Worm (Caenorhabditis elegans) whole organism, L1 larva: ENCODE results near the gene lin-56.
A peak's percentile ranks its signal among the peaks of the same experiment; 100 is the strongest.

Experiments
- C16A3.4 ChIP-seq: fragments of 150-350 bp; optimal IDR thresholded peaks from 2 replicates; lab custom pipeline; 2014; ENCODE audit warnings: missing biosample characterization, missing genetic modification characterization
- ama-1 ChIP-seq: fragments of 150-350 bp; optimal IDR thresholded peaks from 2 replicates; lab custom pipeline; 2014
- blmp-1 ChIP-seq: fragments of 150-350 bp; optimal IDR thresholded peaks from 2 replicates; lab custom pipeline; 2014; ENCODE audit warnings: missing biosample characterization, missing genetic modification characterization
- ceh-63 ChIP-seq: fragments of 200-800 bp; sonication (Bioruptor generic); optimal IDR thresholded peaks from 2 replicates; lab custom pipeline; 2018; ENCODE audit warnings: mild to moderate bottlenecking, missing genetic modification characterization, missing compliant biosample characterization
- ceh-8 ChIP-seq: fragments of 200-800 bp; sonication (Bioruptor generic); optimal IDR thresholded peaks from 2 replicates; lab custom pipeline; 2018; ENCODE audit warnings: mild to moderate bottlenecking, missing genetic modification characterization, moderate library complexity, missing compliant biosample characterization
- ceh-82 ChIP-seq, 3 experiments: fragments of 150-350 bp in 1 of 3; sonication (generic microtip) in 2 of 3; optimal IDR thresholded peaks; 2 replicates each; lab custom pipeline; 2014 to 2017; ENCODE audit warnings: missing biosample characterization in 3 of 3, missing genetic modification characterization in 3 of 3
- ceh-88 ChIP-seq: fragments of 200-800 bp; sonication (Bioruptor generic); IDR thresholded peaks from 2 replicates; pipeline ENCODE4 v1.3.6; 2022; ENCODE audit warnings: missing genetic modification characterization, missing compliant biosample characterization
- ceh-90 ChIP-seq: sonication (generic microtip); optimal IDR thresholded peaks from 2 replicates; lab custom pipeline; 2016; ENCODE audit warnings: missing genetic modification characterization, missing compliant biosample characterization
- ces-1 ChIP-seq: fragments of 150-350 bp; optimal IDR thresholded peaks from 2 replicates; lab custom pipeline; 2014; ENCODE audit warnings: missing biosample characterization, missing genetic modification reagents, missing genetic modification characterization
- dsc-1 ChIP-seq: sonication (generic microtip); optimal IDR thresholded peaks from 2 replicates; lab custom pipeline; 2016; ENCODE audit warnings: mild to moderate bottlenecking, missing genetic modification characterization, missing compliant biosample characterization
- efl-1 ChIP-seq, 4 experiments: fragments of 150-350 bp; optimal IDR thresholded peaks in 3 of 4; peaks in 1 of 4; 1 replicate in 1 of 4; 2 replicates in 3 of 4; lab custom pipeline; 2014; ENCODE audit warnings: missing biosample characterization in 2 of 4, missing genetic modification characterization in 2 of 4, missing genetic modification reagents in 2 of 4
- egl-27 ChIP-seq, 2 experiments: fragments of 150-350 bp in 1 of 2; sonication (generic microtip); optimal IDR thresholded peaks; 3 replicates each; lab custom pipeline; 2017 to 2018; ENCODE audit warnings: missing biosample characterization in 2 of 2, missing genetic modification characterization in 2 of 2, missing genetic modification reagents in 2 of 2
- elt-2 ChIP-seq: sonication (generic microtip); optimal IDR thresholded peaks from 2 replicates; lab custom pipeline; 2016; ENCODE audit warnings: missing genetic modification characterization, mild to moderate bottlenecking, inconsistent platforms, missing compliant biosample characterization, missing genetic modification reagents
- ets-5 ChIP-seq: fragments of 200-800 bp; sonication (Bioruptor generic); IDR thresholded peaks from 2 replicates; pipeline ENCODE4 v1.3.6; 2022; ENCODE audit warnings: missing genetic modification characterization, missing compliant biosample characterization
- fkh-10 ChIP-seq: sonication (generic microtip); optimal IDR thresholded peaks from 2 replicates; lab custom pipeline; 2017; ENCODE audit warnings: missing biosample characterization, missing genetic modification reagents, missing genetic modification characterization
- fkh-4 ChIP-seq: sonication (generic microtip); optimal IDR thresholded peaks from 2 replicates; lab custom pipeline; 2016; ENCODE audit warnings: missing compliant biosample characterization, missing genetic modification characterization, borderline replicate concordance
- fos-1 ChIP-seq: fragments of 150-350 bp; optimal IDR thresholded peaks from 2 replicates; lab custom pipeline; 2014; ENCODE audit warnings: missing biosample characterization, missing genetic modification characterization
- grh-1 ChIP-seq: fragments of 200-800 bp; sonication (Bioruptor generic); IDR thresholded peaks from 2 replicates; pipeline ENCODE4 v1.3.6; 2022; ENCODE audit warnings: missing genetic modification reagents, missing genetic modification characterization, missing compliant biosample characterization
- hlh-17 ChIP-seq: fragments of 200-800 bp; sonication (Bioruptor generic); optimal IDR thresholded peaks from 2 replicates; lab custom pipeline; 2018; ENCODE audit warnings: missing genetic modification characterization, mild to moderate bottlenecking, missing compliant biosample characterization, moderate library complexity, borderline replicate concordance
- hlh-4 ChIP-seq: sonication (generic microtip); optimal IDR thresholded peaks from 2 replicates; lab custom pipeline; 2016; ENCODE audit warnings: mild to moderate bottlenecking, missing genetic modification characterization, missing compliant biosample characterization
- jun-1 ChIP-seq: fragments of 150-350 bp; optimal IDR thresholded peaks from 2 replicates; lab custom pipeline; 2014; ENCODE audit warnings: missing biosample characterization, missing genetic modification reagents, missing genetic modification characterization
- lin-13 ChIP-seq: fragments of 150-350 bp; optimal IDR thresholded peaks from 2 replicates; lab custom pipeline; 2014; ENCODE audit warnings: missing biosample characterization, missing genetic modification reagents, missing genetic modification characterization
- lin-14 ChIP-seq: fragments of 200-800 bp; sonication (Bioruptor generic); optimal IDR thresholded peaks from 2 replicates; lab custom pipeline; 2018; ENCODE audit warnings: mild to moderate bottlenecking, missing genetic modification characterization, moderate library complexity, missing compliant biosample characterization
- lin-35 ChIP-seq, 2 experiments: fragments of 150-350 bp; optimal IDR thresholded peaks; 2 replicates each; lab custom pipeline; 2014; ENCODE audit warnings: missing biosample characterization in 2 of 2, missing genetic modification characterization in 2 of 2, missing genetic modification reagents in 2 of 2
- lin-39 ChIP-seq: fragments of 150-350 bp; optimal IDR thresholded peaks from 2 replicates; lab custom pipeline; 2014; ENCODE audit warnings: missing biosample characterization, missing genetic modification reagents, missing genetic modification characterization
- lir-3 ChIP-seq: sonication (generic microtip); optimal IDR thresholded peaks from 2 replicates; lab custom pipeline; 2016; ENCODE audit warnings: mild to moderate bottlenecking, missing genetic modification characterization, moderate library complexity, missing compliant biosample characterization; ENCODE audit not compliant: poor library complexity
- mab-9 ChIP-seq: fragments of 200-800 bp; sonication (Bioruptor generic); IDR thresholded peaks from 2 replicates; pipeline ENCODE4 v1.3.6; 2022; ENCODE audit warnings: missing genetic modification reagents, missing genetic modification characterization, missing compliant biosample characterization
- mdl-1 ChIP-seq, 2 experiments: fragments of 150-350 bp; optimal IDR thresholded peaks; 2 replicates each; lab custom pipeline; 2014 to 2017; ENCODE audit warnings: missing biosample characterization in 2 of 2, missing genetic modification characterization in 2 of 2, inconsistent platforms in 1 of 2
- mep-1 ChIP-seq: fragments of 150-350 bp; optimal IDR thresholded peaks from 2 replicates; lab custom pipeline; 2014; ENCODE audit warnings: missing biosample characterization, missing genetic modification characterization
- nhr-19 ChIP-seq: fragments of 200-800 bp; sonication (Bioruptor generic); conservative IDR thresholded peaks from 2 replicates; pipeline ENCODE4 v1.3.6; 2022; ENCODE audit warnings: missing genetic modification characterization, missing compliant biosample characterization
- nhr-20 ChIP-seq: sonication (generic microtip); optimal IDR thresholded peaks from 2 replicates; lab custom pipeline; 2016; ENCODE audit warnings: mild to moderate bottlenecking, missing genetic modification characterization, missing compliant biosample characterization
- nhr-237 ChIP-seq: fragments of 150-350 bp; optimal IDR thresholded peaks from 2 replicates; lab custom pipeline; 2014; ENCODE audit warnings: missing biosample characterization, missing genetic modification characterization
- nhr-28 ChIP-seq: fragments of 150-350 bp; optimal IDR thresholded peaks from 2 replicates; lab custom pipeline; 2014; ENCODE audit warnings: missing biosample characterization, missing genetic modification characterization
- nhr-47 ChIP-seq: sonication (generic microtip); optimal IDR thresholded peaks from 2 replicates; lab custom pipeline; 2016; ENCODE audit warnings: mild to moderate bottlenecking, missing genetic modification characterization, moderate library complexity, missing compliant biosample characterization
- nhr-71 ChIP-seq: sonication (generic microtip); optimal IDR thresholded peaks from 2 replicates; lab custom pipeline; 2016; ENCODE audit warnings: mild to moderate bottlenecking, missing genetic modification characterization, moderate library complexity, missing compliant biosample characterization
- nhr-85 ChIP-seq: sonication (generic microtip); peaks from one replicate; lab custom pipeline; 2016; ENCODE audit warnings: missing genetic modification characterization, inconsistent platforms, missing compliant biosample characterization
- nhr-90 ChIP-seq: sonication (generic microtip); optimal IDR thresholded peaks from 2 replicates; lab custom pipeline; 2016; ENCODE audit warnings: mild to moderate bottlenecking, missing genetic modification characterization, missing compliant biosample characterization; ENCODE audit not compliant: poor library complexity
- pax-3 ChIP-seq: fragments of 200-800 bp; sonication (Bioruptor generic); optimal IDR thresholded peaks from 2 replicates; lab custom pipeline; 2018; ENCODE audit warnings: mild to moderate bottlenecking, missing genetic modification characterization, moderate library complexity, missing compliant biosample characterization
- snpc-4 ChIP-seq: fragments of 150-350 bp; optimal IDR thresholded peaks from 2 replicates; lab custom pipeline; 2014; ENCODE audit warnings: missing biosample characterization, missing genetic modification characterization
- snu-23 ChIP-seq: sonication (generic microtip); optimal IDR thresholded peaks from 2 replicates; lab custom pipeline; 2016; ENCODE audit warnings: missing genetic modification characterization, missing compliant biosample characterization
- sox-4 ChIP-seq: sonication (generic microtip); optimal IDR thresholded peaks from 2 replicates; lab custom pipeline; 2016; ENCODE audit warnings: missing genetic modification characterization, missing compliant biosample characterization
- sptf-1 ChIP-seq: fragments of 150-350 bp; optimal IDR thresholded peaks from 2 replicates; lab custom pipeline; 2014; ENCODE audit warnings: missing biosample characterization, missing genetic modification characterization
- swsn-7 ChIP-seq: sonication (generic microtip); optimal IDR thresholded peaks from 2 replicates; lab custom pipeline; 2016; ENCODE audit warnings: missing genetic modification characterization, missing compliant biosample characterization
- tbx-2 ChIP-seq: sonication (generic microtip); optimal IDR thresholded peaks from 2 replicates; lab custom pipeline; 2016; ENCODE audit warnings: missing genetic modification characterization, missing compliant biosample characterization
- tlp-1 ChIP-seq: fragments of 150-350 bp; optimal IDR thresholded peaks from 2 replicates; lab custom pipeline; 2014; ENCODE audit warnings: missing biosample characterization, missing genetic modification characterization
- unc-30 ChIP-seq: sonication (generic microtip); optimal IDR thresholded peaks from 2 replicates; lab custom pipeline; 2017; ENCODE audit warnings: missing biosample characterization, missing genetic modification characterization
- unc-86 ChIP-seq: sonication (generic microtip); optimal IDR thresholded peaks from 2 replicates; lab custom pipeline; 2016; ENCODE audit warnings: missing genetic modification characterization, missing compliant biosample characterization
- xbp-1 ChIP-seq: sonication (generic microtip); optimal IDR thresholded peaks from 2 replicates; lab custom pipeline; 2016; ENCODE audit warnings: missing genetic modification characterization, missing compliant biosample characterization
- zip-4 ChIP-seq: fragments of 200-800 bp; sonication (Bioruptor generic); optimal IDR thresholded peaks from 2 replicates; lab custom pipeline; 2018; ENCODE audit warnings: mild to moderate bottlenecking, missing genetic modification characterization, moderate library complexity, missing compliant biosample characterization
- ztf-11 ChIP-seq, 2 experiments: sonication (generic microtip); optimal IDR thresholded peaks; 2 replicates each; lab custom pipeline; 2016 to 2017; ENCODE audit warnings: missing genetic modification characterization in 2 of 2, missing biosample characterization in 1 of 2, missing compliant biosample characterization in 1 of 2

The lin-56 gene

DNA sequence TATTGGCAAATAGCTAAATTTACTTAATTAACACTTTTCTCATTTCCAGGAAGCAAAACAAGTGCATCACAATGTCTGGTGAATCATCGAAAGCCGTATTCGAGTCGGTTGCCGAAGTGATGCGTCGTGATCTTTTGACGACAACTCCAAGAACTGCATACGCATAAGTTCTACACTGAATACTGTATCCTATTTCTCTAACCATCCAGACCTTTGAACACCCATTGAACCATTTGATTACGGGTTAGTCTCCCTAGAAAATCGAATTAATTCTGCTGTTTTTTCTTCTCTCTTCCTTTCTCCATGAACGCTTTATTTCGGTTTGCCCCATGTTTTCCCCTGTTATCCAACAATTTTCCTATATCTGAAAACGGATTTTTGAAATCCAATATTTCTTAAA is at the start of gene lin-56:
Gene lin-56 (plus strand): TSS at position 301 of the 400 bp plus-strand sequence.
- no peak for TF ChIP-seq nhr-28 (tag; lab: Kevin White, UChicago)
- no peak for TF ChIP-seq ces-1 (GFP tag; lab: Kevin White, UChicago)
- no peak for TF ChIP-seq ama-1 (lab: Kevin White, UChicago)
- TF ChIP-seq ztf-11 (tag; optimal IDR thresholded peaks at IDR 0.05; lab: Kevin White, UChicago), result no peak
- no peak for TF ChIP-seq fkh-4 (tag; lab: Kevin White, UChicago)
- TF ChIP-seq swsn-7 (tag; lab: Kevin White, UChicago), result no peak
- TF ChIP-seq unc-30, result no peak
- no peak for TF ChIP-seq tlp-1
- no peak for TF ChIP-seq egl-27 (tag; optimal IDR thresholded peaks at IDR 0.05; lab: Kevin White, UChicago)
- TF ChIP-seq ceh-90 (tag; lab: Kevin White, UChicago), result no peak
- no peak for TF ChIP-seq xbp-1 (tag; lab: Kevin White, UChicago)
- TF ChIP-seq mep-1, result no peak
- no peak for TF ChIP-seq ceh-8 (GFP tag; lab: Kevin White, UChicago)
- no peak for TF ChIP-seq nhr-90 (tag; lab: Kevin White, UChicago)
- TF ChIP-seq jun-1 (tag; lab: Kevin White, UChicago), result no peak

DNA sequence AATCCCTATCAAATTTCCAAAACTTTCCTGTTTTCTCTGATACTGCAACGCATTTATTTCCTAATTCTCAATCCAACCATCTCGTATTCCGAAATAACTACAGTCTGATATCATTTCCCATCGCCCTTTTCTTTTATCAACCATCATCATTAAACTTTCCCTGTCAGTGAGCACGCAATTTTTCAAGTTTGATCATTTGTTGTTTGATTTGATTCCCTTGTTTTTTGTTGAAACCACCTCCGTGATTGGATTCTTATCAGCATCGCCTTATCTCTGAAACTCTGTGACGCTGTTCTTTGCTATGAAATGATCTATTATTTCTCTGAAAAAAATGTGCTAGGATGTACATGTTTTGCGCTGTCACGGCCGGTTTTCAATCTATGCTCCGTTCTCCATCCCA is 46.8 kb upstream of the lin-56 start:
- TF ChIP-seq unc-86 (tag; lab: Kevin White, UChicago) (no peak), tlp-1 (no peak), mab-9 (GFP tag; lab: Robert Waterston, UW) (no peak), nhr-90 (tag; lab: Kevin White, UChicago) (peak; percentile 5), lir-3 (tag; lab: Kevin White, UChicago) (no peak), nhr-237 (no peak), nhr-85 (tag; lab: Kevin White, UChicago) (no peak), tbx-2 (tag; lab: Kevin White, UChicago) (no peak), ceh-88 (GFP tag; lab: Robert Waterston, UW) (no peak), lin-13 (GFP tag; lab: Kevin White, UChicago) (no peak), sptf-1 (tag; lab: Kevin White, UChicago) (no peak), sox-4 (tag; lab: Kevin White, UChicago) (no peak), nhr-71 (tag; lab: Kevin White, UChicago) (no peak), nhr-47 (tag; lab: Kevin White, UChicago) (no peak), lin-35 (GFP tag; optimal IDR thresholded peaks at IDR 0.05; lab: Kevin White, UChicago) (peak in 1 of 2 experiments; percentile 5), lin-39 (no peak), mdl-1 (tag; optimal IDR thresholded peaks at IDR 0.05; lab: Kevin White, UChicago) (no peak), zip-4 (GFP tag; lab: Kevin White, UChicago) (no peak), snu-23 (GFP tag; lab: Kevin White, UChicago) (no peak), blmp-1 (tag; lab: Kevin White, UChicago) (no peak), nhr-20 (tag; lab: Kevin White, UChicago) (peak; percentile 33), dsc-1 (tag; lab: Kevin White, UChicago) (no peak), ceh-82 (tag; optimal IDR thresholded peaks at IDR 0.05; lab: Kevin White, UChicago) (no peak), elt-2 (peak; percentile 88), fkh-10 (no peak), ceh-63 (no peak), pax-3 (tag; lab: Kevin White, UChicago) (no peak), grh-1 (GFP tag; lab: Robert Waterston, UW) (no peak)

DNA sequence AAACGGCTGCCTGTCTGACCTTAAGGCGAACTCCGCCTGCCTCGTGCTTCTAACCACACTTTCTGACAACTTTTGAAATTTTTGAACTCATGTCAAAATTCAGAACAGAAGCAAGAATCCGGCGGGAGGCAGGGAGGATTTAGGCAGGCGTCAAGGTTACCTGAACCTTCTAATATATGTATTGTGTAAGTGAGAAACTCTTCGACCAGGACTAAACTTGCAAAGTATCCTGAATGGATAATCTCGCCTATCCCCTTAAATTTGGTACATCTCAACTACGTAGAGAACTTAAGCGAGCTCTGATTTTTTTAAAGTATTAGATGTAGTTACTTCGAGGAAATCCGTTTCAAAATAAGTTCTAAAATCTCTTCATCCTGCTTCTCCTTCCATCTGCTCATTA is 38.8 kb upstream of the lin-56 start, which contains the start of gene E04D5.5:
Gene E04D5.5 (plus strand): TSS at position 301 of the 400 bp plus-strand sequence.
- no peak for TF ChIP-seq mdl-1 (tag; optimal IDR thresholded peaks at IDR 0.05; lab: Kevin White, UChicago)
- no peak for TF ChIP-seq nhr-47 (tag; lab: Kevin White, UChicago)
- TF ChIP-seq snpc-4 (tag; lab: Kevin White, UChicago), result no peak
- TF ChIP-seq fos-1 (tag; lab: Kevin White, UChicago), result no peak
- no peak for TF ChIP-seq nhr-19
- no peak for TF ChIP-seq fkh-10
- TF ChIP-seq efl-1 (optimal IDR thresholded peaks at IDR 0.05; lab: Kevin White, UChicago), result no peak
- no peak for TF ChIP-seq efl-1 (GFP tag; optimal IDR thresholded peaks at IDR 0.05 in 1 of 2; lab: Kevin White, UChicago)
- TF ChIP-seq C16A3.4, result no peak
- no peak for TF ChIP-seq hlh-4
- TF ChIP-seq ets-5 (GFP tag; lab: Robert Waterston, UW), result no peak
- TF ChIP-seq dsc-1 (tag; lab: Kevin White, UChicago), result no peak
- TF ChIP-seq nhr-71 (tag; lab: Kevin White, UChicago), result no peak
- TF ChIP-seq nhr-237, result no peak
- no peak for TF ChIP-seq lin-14 (GFP tag; lab: Kevin White, UChicago)
- no peak for TF ChIP-seq xbp-1 (tag; lab: Kevin White, UChicago)
- TF ChIP-seq lir-3 (tag; lab: Kevin White, UChicago), result no peak
- no peak for TF ChIP-seq hlh-17 (GFP tag; lab: Kevin White, UChicago)
